In genomic region chrIV:14576471-14576870, ce11 we compare ENCODE assay signal across 3 worm cellular contexts.
A peak's percentile ranks its signal among the peaks of the same experiment; 100 is the strongest.
TF ChIP-seq lines count a peak whose summit lies in the region.

No protein-coding gene starts in this region.

TF ChIP-seq in whole organism, L2 larva, 48 proteins besides CTCF, POLR2A, EP300 and RAD21 (continued from another document):
- no peak for TF ChIP-seq Y55F3AM.14 (GFP tag; optimal IDR thresholded peaks at IDR 0.05; lab: Kevin White, UChicago)
- no peak for TF ChIP-seq ama-1 (optimal IDR thresholded peaks at IDR 0.05; lab: Kevin White, UChicago)
- TF ChIP-seq snpc-4 (tag; optimal IDR thresholded peaks at IDR 0.05; lab: Kevin White, UChicago): peak; percentile 28
- peak; percentile 25 for TF ChIP-seq crh-2 (tag; optimal IDR thresholded peaks at IDR 0.05; lab: Kevin White, UChicago)
- TF ChIP-seq mbf-1 (tag; optimal IDR thresholded peaks at IDR 0.05; lab: Kevin White, UChicago): no peak
- TF ChIP-seq dmd-4 (tag; optimal IDR thresholded peaks at IDR 0.05; lab: Kevin White, UChicago): no peak
- TF ChIP-seq nhr-237 (tag; optimal IDR thresholded peaks at IDR 0.05; lab: Kevin White, UChicago): no peak
- TF ChIP-seq aly-2 (tag; optimal IDR thresholded peaks at IDR 0.05; lab: Kevin White, UChicago): no peak
- TF ChIP-seq R02D3.7 (tag; optimal IDR thresholded peaks at IDR 0.05; lab: Kevin White, UChicago): no peak
- peak; percentile 23 for TF ChIP-seq gmeb-1 (tag; optimal IDR thresholded peaks at IDR 0.05; lab: Kevin White, UChicago)
- no peak for TF ChIP-seq lin-39 (tag; optimal IDR thresholded peaks at IDR 0.05; lab: Kevin White, UChicago)
- no peak for TF ChIP-seq C34F6.9 (tag; optimal IDR thresholded peaks at IDR 0.05; lab: Kevin White, UChicago)
- no peak for TF ChIP-seq peb-1 (tag; optimal IDR thresholded peaks at IDR 0.05; lab: Kevin White, UChicago)
- TF ChIP-seq mab-5 (tag; optimal IDR thresholded peaks at IDR 0.05; lab: Kevin White, UChicago): no peak
- TF ChIP-seq nhr-77 (tag; optimal IDR thresholded peaks at IDR 0.05; lab: Kevin White, UChicago): no peak

TF ChIP-seq in whole organism, L4 larva, 104 proteins besides CTCF, POLR2A, EP300 and RAD21 (continued from another document and continues in another):
- peak; percentile 59 for TF ChIP-seq snpc-4 (tag; optimal IDR thresholded peaks at IDR 0.05; lab: Kevin White, UChicago)
- TF ChIP-seq nhr-6 (tag; optimal IDR thresholded peaks at IDR 0.05; lab: Kevin White, UChicago): peak; percentile 1
- TF ChIP-seq duxl-1 (tag; optimal IDR thresholded peaks at IDR 0.05; lab: Kevin White, UChicago; ENCODE audit: poor library complexity): no peak
- no peak for TF ChIP-seq Y5F2A.4 (GFP tag; optimal IDR thresholded peaks at IDR 0.05; lab: Kevin White, UChicago)
- TF ChIP-seq rbr-2 (tag; optimal IDR thresholded peaks at IDR 0.05; lab: Kevin White, UChicago): peak; percentile 3
- TF ChIP-seq hlh-11 (tag; optimal IDR thresholded peaks at IDR 0.05; lab: Kevin White, UChicago): no peak
- TF ChIP-seq lim-7 (GFP tag; IDR thresholded peaks at IDR 0.05; lab: Robert Waterston, UW): no peak; the same call in 1 of the 2 replicates
- no peak for TF ChIP-seq tag-97 (GFP tag; IDR thresholded peaks at IDR 0.05; lab: Robert Waterston, UW)
- no peak for TF ChIP-seq ceh-20 (GFP tag; IDR thresholded peaks at IDR 0.05; lab: Robert Waterston, UW)
- peak; percentile 75; the same call in 1 of the 2 replicates for TF ChIP-seq Y105C5A.15 (GFP tag; IDR thresholded peaks at IDR 0.05; lab: Robert Waterston, UW)
- no peak for TF ChIP-seq nhr-76 (tag; optimal IDR thresholded peaks at IDR 0.05; lab: Kevin White, UChicago)
- TF ChIP-seq lsy-2 (tag; optimal IDR thresholded peaks at IDR 0.05; lab: Kevin White, UChicago): no peak
- TF ChIP-seq gei-8 (GFP tag; optimal IDR thresholded peaks at IDR 0.05; lab: Kevin White, UChicago): peak; percentile 28
- TF ChIP-seq mxl-3 (GFP tag; optimal IDR thresholded peaks at IDR 0.05; lab: Kevin White, UChicago): no peak
- no peak for TF ChIP-seq mxl-2 (GFP tag; conservative IDR thresholded peaks at IDR 0.05; lab: Robert Waterston, UW)
- no peak for TF ChIP-seq dpl-1 (GFP tag; optimal IDR thresholded peaks at IDR 0.05; lab: Kevin White, UChicago)
- peak; percentile 82 for TF ChIP-seq pha-4 (GFP tag; IDR thresholded peaks at IDR 0.05; lab: Robert Waterston, UW)
- no peak for TF ChIP-seq pha-4 (tag; optimal IDR thresholded peaks at IDR 0.05; lab: Kevin White, UChicago)
- TF ChIP-seq F10B5.3 (tag; optimal IDR thresholded peaks at IDR 0.05; lab: Kevin White, UChicago): no peak
- no peak for TF ChIP-seq ZK546.5 (tag; optimal IDR thresholded peaks at IDR 0.05; lab: Kevin White, UChicago)
- no peak for TF ChIP-seq tra-1 (GFP tag; IDR thresholded peaks at IDR 0.05; lab: Robert Waterston, UW)
- TF ChIP-seq zag-1 (tag; optimal IDR thresholded peaks at IDR 0.05; lab: Kevin White, UChicago): no peak
- TF ChIP-seq aly-2 (tag; optimal IDR thresholded peaks at IDR 0.05; lab: Kevin White, UChicago): no peak
- TF ChIP-seq nhr-28 (tag; optimal IDR thresholded peaks at IDR 0.05; lab: Kevin White, UChicago): no peak
- TF ChIP-seq Y75B8A.6 (GFP tag; IDR thresholded peaks at IDR 0.05; lab: Robert Waterston, UW): peak; percentile 78; the same call in 1 of the 2 replicates
- peak; percentile 40 for TF ChIP-seq spr-1 (tag; optimal IDR thresholded peaks at IDR 0.05; lab: Kevin White, UChicago)
- peak; percentile 42 for TF ChIP-seq unc-130 (GFP tag; optimal IDR thresholded peaks at IDR 0.05; lab: Kevin White, UChicago)
- TF ChIP-seq zip-2 (tag; optimal IDR thresholded peaks at IDR 0.05; lab: Kevin White, UChicago): peak; percentile 5
- no peak for TF ChIP-seq attf-4 (tag; optimal IDR thresholded peaks at IDR 0.05; lab: Kevin White, UChicago)
- TF ChIP-seq fkh-10 (GFP tag; optimal IDR thresholded peaks at IDR 0.05; lab: Kevin White, UChicago): no peak
- TF ChIP-seq ceh-82 (tag; optimal IDR thresholded peaks at IDR 0.05; lab: Kevin White, UChicago): no peak
- TF ChIP-seq daf-16 (GFP tag; optimal IDR thresholded peaks at IDR 0.05; lab: Kevin White, UChicago): peak in 1 of 2 experiments; percentile 70
- TF ChIP-seq daf-16 (tag; optimal IDR thresholded peaks at IDR 0.05; lab: Kevin White, UChicago): no peak
- no peak for TF ChIP-seq lin-15B (tag; optimal IDR thresholded peaks at IDR 0.05; lab: Kevin White, UChicago)
- TF ChIP-seq D1046.2 (GFP tag; IDR thresholded peaks at IDR 0.05; lab: Robert Waterston, UW): no peak
- 0 out of 2 replicates have a peak, but pooled peaks have one; percentile 57 for TF ChIP-seq ZK337.2 (GFP tag; IDR thresholded peaks at IDR 0.05; lab: Robert Waterston, UW)
- no peak for TF ChIP-seq dmd-9 (GFP tag; IDR thresholded peaks at IDR 0.05; lab: Robert Waterston, UW)
- TF ChIP-seq ceh-32 (tag; optimal IDR thresholded peaks at IDR 0.05; lab: Kevin White, UChicago; ENCODE audit: poor library complexity): no peak
- TF ChIP-seq F44E2.7 (GFP tag; IDR thresholded peaks at IDR 0.05; lab: Robert Waterston, UW): no peak
- no peak for TF ChIP-seq mdl-1 (tag; optimal IDR thresholded peaks at IDR 0.05; lab: Kevin White, UChicago)
- TF ChIP-seq nhr-237 (tag; optimal IDR thresholded peaks at IDR 0.05; lab: Kevin White, UChicago): no peak
- TF ChIP-seq F49E8.2 (tag; optimal IDR thresholded peaks at IDR 0.05; lab: Kevin White, UChicago; ENCODE audit: borderline replicate concordance): peak; percentile 25
- TF ChIP-seq mep-1 (tag; optimal IDR thresholded peaks at IDR 0.05; lab: Kevin White, UChicago): no peak
- no peak for TF ChIP-seq skn-1 (tag; optimal IDR thresholded peaks at IDR 0.05; lab: Kevin White, UChicago)
- TF ChIP-seq nhr-48 (tag; optimal IDR thresholded peaks at IDR 0.05; lab: Kevin White, UChicago): no peak
- no peak for TF ChIP-seq unc-62 (GFP tag; optimal IDR thresholded peaks at IDR 0.05 in 1 of 2; lab: Kevin White, UChicago)
- TF ChIP-seq unc-62 (tag; optimal IDR thresholded peaks at IDR 0.05; lab: Kevin White, UChicago): no peak
- no peak for TF ChIP-seq ctbp-1 (GFP tag; IDR thresholded peaks at IDR 0.05; lab: Robert Waterston, UW)
- peak; percentile 64 for TF ChIP-seq dve-1 (tag; optimal IDR thresholded peaks at IDR 0.05; lab: Kevin White, UChicago; ENCODE audit: insufficient read depth)
- TF ChIP-seq nhr-111 (GFP tag; optimal IDR thresholded peaks at IDR 0.05; lab: Kevin White, UChicago): peak; percentile 71
- TF ChIP-seq daf-8 (GFP tag; IDR thresholded peaks at IDR 0.05; lab: Robert Waterston, UW): no peak
- TF ChIP-seq set-16 (GFP tag; IDR thresholded peaks at IDR 0.05; lab: Robert Waterston, UW): no peak
- TF ChIP-seq cey-2 (tag; optimal IDR thresholded peaks at IDR 0.05; lab: Kevin White, UChicago; ENCODE audit: borderline replicate concordance, insufficient read depth): no peak
- no peak; the same call in 1 of the 2 replicates for TF ChIP-seq php-3 (GFP tag; IDR thresholded peaks at IDR 0.05; lab: Robert Waterston, UW)
- no peak for TF ChIP-seq spr-3 (GFP tag; optimal IDR thresholded peaks at IDR 0.05; lab: Kevin White, UChicago)
- no peak for TF ChIP-seq fos-1 (tag; optimal IDR thresholded peaks at IDR 0.05; lab: Kevin White, UChicago)
- TF ChIP-seq saeg-2 (GFP tag; IDR thresholded peaks at IDR 0.05; lab: Robert Waterston, UW): no peak
- no peak for TF ChIP-seq zfp-2 (tag; optimal IDR thresholded peaks at IDR 0.05; lab: Kevin White, UChicago)
- peak; percentile 59 for TF ChIP-seq arid-1 (GFP tag; conservative IDR thresholded peaks at IDR 0.05; lab: Robert Waterston, UW)
- no peak for TF ChIP-seq egl-27 (tag; optimal IDR thresholded peaks at IDR 0.05; lab: Kevin White, UChicago)
- TF ChIP-seq nhr-41 (GFP tag; IDR thresholded peaks at IDR 0.05; lab: Robert Waterston, UW): no peak

TF ChIP-seq in whole organism, late embryonic, 69 proteins besides CTCF, POLR2A, EP300 and RAD21 (continued from another document):
- 0 out of 2 replicates have a peak, but pooled peaks have one; percentile 14 for TF ChIP-seq unc-3 (GFP tag; conservative IDR thresholded peaks at IDR 0.05; lab: Robert Waterston, UW)
- TF ChIP-seq unc-3 (tag; optimal IDR thresholded peaks at IDR 0.05; lab: Kevin White, UChicago): peak; percentile 8
- peak; percentile 55 for TF ChIP-seq Y22D7AL.16 (tag; optimal IDR thresholded peaks at IDR 0.05; lab: Kevin White, UChicago)
- TF ChIP-seq che-1 (tag; optimal IDR thresholded peaks at IDR 0.05; lab: Kevin White, UChicago): peak; percentile 73
- TF ChIP-seq ama-1 (optimal IDR thresholded peaks at IDR 0.05; lab: Kevin White, UChicago): no peak
- peak; percentile 35 for TF ChIP-seq T23F11.4 (GFP tag; optimal IDR thresholded peaks at IDR 0.05; lab: Kevin White, UChicago)
- peak; percentile 22 for TF ChIP-seq dve-1 (tag; optimal IDR thresholded peaks at IDR 0.05; lab: Kevin White, UChicago)
- peak; percentile 54 for TF ChIP-seq ztf-16 (tag; optimal IDR thresholded peaks at IDR 0.05; lab: Kevin White, UChicago)
- peak; percentile 48 for TF ChIP-seq K02D7.2 (tag; optimal IDR thresholded peaks at IDR 0.05; lab: Kevin White, UChicago)
- no peak for TF ChIP-seq fkh-10 (GFP tag; optimal IDR thresholded peaks at IDR 0.05; lab: Kevin White, UChicago)
- TF ChIP-seq ttx-3 (tag; optimal IDR thresholded peaks at IDR 0.05; lab: Kevin White, UChicago): peak; percentile 49
- TF ChIP-seq elt-4 (tag; optimal IDR thresholded peaks at IDR 0.05; lab: Kevin White, UChicago): no peak
